Worm (Caenorhabditis elegans): ENCODE measurements around the gene spk-1.

spk-1 gene

ce11 chrIII:9465424-9465823, 9.0 kb downstream of the spk-1 start, which contains the start of gene B0464.9 (continued):
- TF ChIP-seq ccch-3 (GFP tag; optimal IDR thresholded peaks at IDR 0.05) (no peak), lin-35 (GFP tag; optimal IDR thresholded peaks at IDR 0.05) (peak in 1 of 3 experiments; percentile 45), attf-3 (GFP tag; conservative IDR thresholded peaks at IDR 0.05) (no peak), efl-1 (GFP tag; optimal IDR thresholded peaks at IDR 0.05) (no peak), ets-4 (GFP tag; optimal IDR thresholded peaks at IDR 0.05) (no peak), mes-4 (tag; optimal IDR thresholded peaks at IDR 0.05) (no peak), F10E7.11 (tag; optimal IDR thresholded peaks at IDR 0.05) (no peak), chd-7 (tag; optimal IDR thresholded peaks at IDR 0.05) (no peak), B0336.3 (GFP tag; IDR thresholded peaks at IDR 0.05) (no peak), ZK185.1 (tag; optimal IDR thresholded peaks at IDR 0.05; ENCODE audit: poor library complexity, severe bottlenecking) (peak; percentile 84), aptf-2 (GFP tag; conservative IDR thresholded peaks at IDR 0.05) (no peak), rec-8 (tag; optimal IDR thresholded peaks at IDR 0.05) (peak in 1 of 2 experiments; percentile 29), F33H1.4 (GFP tag; IDR thresholded peaks at IDR 0.05) (no peak; the same call in 1 of the 2 replicates), F57A8.1 (GFP tag; optimal IDR thresholded peaks at IDR 0.05) (no peak), hlh-12 (tag; optimal IDR thresholded peaks at IDR 0.05) (no peak), snpc-1.3 (tag; optimal IDR thresholded peaks at IDR 0.05; ENCODE audit: insufficient read depth) (no peak), athp-1 (tag; optimal IDR thresholded peaks at IDR 0.05) (no peak), mel-28 (tag; optimal IDR thresholded peaks at IDR 0.05; ENCODE audit: borderline replicate concordance) (no peak), F22D6.2 (tag; optimal IDR thresholded peaks at IDR 0.05) (peak; percentile 21), F23B12.7 (tag; optimal IDR thresholded peaks at IDR 0.05; ENCODE audit: insufficient read depth) (no peak), hmg-1.2 (GFP tag; IDR thresholded peaks at IDR 0.05) (no peak), dox-1 (GFP tag; IDR thresholded peaks at IDR 0.05) (0 out of 2 replicates have a peak, but pooled peaks have one; percentile 9), ama-1 (optimal IDR thresholded peaks at IDR 0.05) (no peak), ama-1 (GFP tag; optimal IDR thresholded peaks at IDR 0.05) (no peak), mcd-1 (GFP tag; IDR thresholded peaks at IDR 0.05) (peak; percentile 75), unc-130 (GFP tag; optimal IDR thresholded peaks at IDR 0.05) (peak; percentile 70), fkh-3 (tag; optimal IDR thresholded peaks at IDR 0.05) (no peak), xnd-1 (tag; optimal IDR thresholded peaks at IDR 0.05) (no peak), mxl-1 (tag; optimal IDR thresholded peaks at IDR 0.05) (no peak), snpc-4 (GFP tag; optimal IDR thresholded peaks at IDR 0.05) (no peak), snpc-4 (tag; optimal IDR thresholded peaks at IDR 0.05) (peak in 1 of 4 experiments; percentile 36), hsf-1 (GFP tag; IDR thresholded peaks at IDR 0.05) (no peak), T07F8.4 (tag; optimal IDR thresholded peaks at IDR 0.05) (no peak), egrh-3 (GFP tag; IDR thresholded peaks at IDR 0.05) (no peak), B0261.1 (tag; optimal IDR thresholded peaks at IDR 0.05) (no peak), ceh-58 (GFP tag; IDR thresholded peaks at IDR 0.05) (no peak), madf-6 (GFP tag; IDR thresholded peaks at IDR 0.05) (peak; percentile 41; the same call in 1 of the 2 replicates), lin-54 (GFP tag; optimal IDR thresholded peaks at IDR 0.05) (peak; percentile 46), K11D2.4 (GFP tag; IDR thresholded peaks at IDR 0.05) (no peak)

- TF ChIP-seq B0035.1 (tag; optimal IDR thresholded peaks at IDR 0.05) (no peak), tlf-1 (GFP tag; optimal IDR thresholded peaks at IDR 0.05) (no peak), B0336.3 (GFP tag; IDR thresholded peaks at IDR 0.05) (no peak), dpl-1 (GFP tag; optimal IDR thresholded peaks at IDR 0.05) (no peak), lin-35 (GFP tag; optimal IDR thresholded peaks at IDR 0.05) (no peak)
Observed at ce11 chrIII:9465865-9466264, 9.5 kb downstream of the spk-1 start, which contains the start of gene B0464.6. TSS of gene B0464.6 (minus strand) at chrIII:9465965.
